Worm (Caenorhabditis elegans): ENCODE measurements around the gene F57G9.3.
A peak's percentile ranks its signal among the peaks of the same experiment; 100 is the strongest.

Gene F57G9.3

ce11 chrII:12410107-12410506 lies at the start of gene F57G9.3:
Gene F57G9.3, minus strand, starts transcription at chrII:12410207.
- no peak for TF ChIP-seq ceh-18 (tag; optimal IDR thresholded peaks at IDR 0.05)
- TF ChIP-seq ceh-2 (tag; optimal IDR thresholded peaks at IDR 0.05), result no peak

ce11 chrII:12459422-12459821 lies 49.4 kb upstream of the F57G9.3 start, which contains the start of gene tag-281:
Gene tag-281, plus strand, starts transcription at chrII:12459761.
- peak; percentile 3 for TF ChIP-seq ceh-48 (tag; optimal IDR thresholded peaks at IDR 0.05)
- TF ChIP-seq Y22D7AL.16 (tag; optimal IDR thresholded peaks at IDR 0.05), result no peak
- TF ChIP-seq pax-1 (tag; optimal IDR thresholded peaks at IDR 0.05), result peak; percentile 6
- TF ChIP-seq ama-1 (optimal IDR thresholded peaks at IDR 0.05), result no peak
- no peak for TF ChIP-seq pros-1 (tag; optimal IDR thresholded peaks at IDR 0.05)
- TF ChIP-seq lin-11 (tag; optimal IDR thresholded peaks at IDR 0.05), result no peak
- no peak for TF ChIP-seq K09A11.1 (tag; optimal IDR thresholded peaks at IDR 0.05; ENCODE audit: insufficient read depth)
- no peak for TF ChIP-seq dmd-4 (tag; optimal IDR thresholded peaks at IDR 0.05; ENCODE audit: borderline replicate concordance)
- no peak for TF ChIP-seq elt-2 (tag; optimal IDR thresholded peaks at IDR 0.05)
- no peak for TF ChIP-seq eyg-1 (tag; optimal IDR thresholded peaks at IDR 0.05)
- TF ChIP-seq nhr-232 (tag; optimal IDR thresholded peaks at IDR 0.05), result no peak
- TF ChIP-seq ceh-30 (tag; optimal IDR thresholded peaks at IDR 0.05), result no peak
- no peak for TF ChIP-seq sox-2 (GFP tag; IDR thresholded peaks at IDR 0.05)
- TF ChIP-seq ceh-31 (tag; optimal IDR thresholded peaks at IDR 0.05), result peak; percentile 15
- peak; percentile 12 for TF ChIP-seq ceh-34 (tag; optimal IDR thresholded peaks at IDR 0.05)
- peak; percentile 47 for TF ChIP-seq unc-42 (tag; optimal IDR thresholded peaks at IDR 0.05)
- TF ChIP-seq nfya-1 (tag; optimal IDR thresholded peaks at IDR 0.05), result peak; percentile 68
- TF ChIP-seq unc-86 (tag; optimal IDR thresholded peaks at IDR 0.05), result peak; percentile 21
- TF ChIP-seq elt-4 (tag; optimal IDR thresholded peaks at IDR 0.05), result no peak
- TF ChIP-seq ceh-18 (tag; optimal IDR thresholded peaks at IDR 0.05), result peak; percentile 25

ce11 chrII:12457275-12457674 lies 47.3 kb upstream of the F57G9.3 start, which contains the start of gene sre-38:
Gene sre-38, plus strand, starts transcription at chrII:12457575.
- TF ChIP-seq ceh-6 (GFP tag; optimal IDR thresholded peaks at IDR 0.05), result no peak
- no peak for TF ChIP-seq syd-9 (tag; optimal IDR thresholded peaks at IDR 0.05)
- TF ChIP-seq fkh-6 (tag; optimal IDR thresholded peaks at IDR 0.05), result no peak
- TF ChIP-seq unc-55 (GFP tag; optimal IDR thresholded peaks at IDR 0.05), result no peak
- TF ChIP-seq ahr-1 (tag; optimal IDR thresholded peaks at IDR 0.05), result no peak
- no peak for TF ChIP-seq hlh-13 (GFP tag; optimal IDR thresholded peaks at IDR 0.05)
- no peak for TF ChIP-seq hlh-8 (tag; optimal IDR thresholded peaks at IDR 0.05)
- TF ChIP-seq C38D4.7 (GFP tag; optimal IDR thresholded peaks at IDR 0.05), result no peak
- no peak for TF ChIP-seq ceh-24 (tag; optimal IDR thresholded peaks at IDR 0.05)
- no peak for TF ChIP-seq ceh-2 (tag; optimal IDR thresholded peaks at IDR 0.05)
- no peak for TF ChIP-seq hlh-30 (tag; optimal IDR thresholded peaks at IDR 0.05; ENCODE audit: insufficient read depth)
- no peak for TF ChIP-seq gmeb-2 (tag; optimal IDR thresholded peaks at IDR 0.05)
- TF ChIP-seq pha-4 (tag; optimal IDR thresholded peaks at IDR 0.05), result no peak
- no peak for TF ChIP-seq ceh-34 (tag; optimal IDR thresholded peaks at IDR 0.05)
- TF ChIP-seq ceh-45 (GFP tag; IDR thresholded peaks at IDR 0.05), result no peak
- no peak for TF ChIP-seq lim-6 (tag; optimal IDR thresholded peaks at IDR 0.05)
- TF ChIP-seq ceh-19 (GFP tag; optimal IDR thresholded peaks at IDR 0.05), result no peak
- no peak for TF ChIP-seq pag-3 (tag; optimal IDR thresholded peaks at IDR 0.05; ENCODE audit: borderline replicate concordance)
- TF ChIP-seq dmd-4 (tag; optimal IDR thresholded peaks at IDR 0.05; ENCODE audit: borderline replicate concordance), result no peak
- TF ChIP-seq ceh-18 (tag; optimal IDR thresholded peaks at IDR 0.05), result no peak

ce11 chrII:12456633-12457032 lies 46.6 kb upstream of the F57G9.3 start, which contains the start of gene sre-32:
Gene sre-32, minus strand, starts transcription at chrII:12456733.
- TF ChIP-seq odd-2 (tag; optimal IDR thresholded peaks at IDR 0.05) (no peak), T23F11.4 (GFP tag; optimal IDR thresholded peaks at IDR 0.05) (no peak), hlh-15 (tag; optimal IDR thresholded peaks at IDR 0.05) (no peak), sox-2 (GFP tag; IDR thresholded peaks at IDR 0.05) (no peak), unc-3 (GFP tag; conservative IDR thresholded peaks at IDR 0.05) (no peak), unc-3 (tag; optimal IDR thresholded peaks at IDR 0.05) (no peak), Y22D7AL.16 (tag; optimal IDR thresholded peaks at IDR 0.05) (no peak), nhr-232 (tag; optimal IDR thresholded peaks at IDR 0.05) (no peak), pha-4 (tag; optimal IDR thresholded peaks at IDR 0.05) (no peak), sox-4 (tag; optimal IDR thresholded peaks at IDR 0.05) (no peak), ahr-1 (tag; optimal IDR thresholded peaks at IDR 0.05) (no peak), dmd-4 (tag; optimal IDR thresholded peaks at IDR 0.05; ENCODE audit: borderline replicate concordance) (no peak), ceh-22 (tag; optimal IDR thresholded peaks at IDR 0.05) (no peak)

All from whole organism, late embryonic.